Fruit fly (Drosophila melanogaster): Measurements from ENCODE around the gene CG33169.

CG33169 gene

dm6 chr3L:22886939-22887338 is 23.3 kb downstream of the CG33169 start (continued):
- TF ChIP-seq CG13424 (tag; optimal IDR thresholded peaks at IDR 0.05) (no peak), hth (optimal IDR thresholded peaks at IDR 0.05) (no peak), Side (GFP tag; optimal IDR thresholded peaks at IDR 0.05) (no peak), CG2202 (tag; optimal IDR thresholded peaks at IDR 0.05) (no peak), CG3838 (GFP tag; optimal IDR thresholded peaks at IDR 0.05) (no peak), CG33213 (GFP tag; optimal IDR thresholded peaks at IDR 0.05) (no peak), CG17385 (GFP tag; optimal IDR thresholded peaks at IDR 0.05) (no peak), Hsf (GFP tag; optimal IDR thresholded peaks at IDR 0.05) (no peak), trh (GFP tag; optimal IDR thresholded peaks at IDR 0.05) (no peak), ems (GFP tag; optimal IDR thresholded peaks at IDR 0.05) (no peak), CG18476 (GFP tag; optimal IDR thresholded peaks at IDR 0.05) (no peak), H2.0 (GFP tag; IDR thresholded peaks at IDR 0.05) (no peak), GATAe (GFP tag; conservative IDR thresholded peaks at IDR 0.05) (peak; percentile 60), mirr (GFP tag; optimal IDR thresholded peaks at IDR 0.05) (peak; percentile 35), CG11085 (GFP tag; IDR thresholded peaks at IDR 0.05) (no peak), sisA (GFP tag; IDR thresholded peaks at IDR 0.05) (no peak), grn (GFP tag; optimal IDR thresholded peaks at IDR 0.05) (peak; percentile 85), pho (GFP tag; optimal IDR thresholded peaks at IDR 0.05) (no peak), CG2712 (tag; optimal IDR thresholded peaks at IDR 0.05) (no peak), exex (tag; optimal IDR thresholded peaks at IDR 0.05) (peak; percentile 1), CG15479 (GFP tag; optimal IDR thresholded peaks at IDR 0.05) (peak; percentile 67), pum (GFP tag; optimal IDR thresholded peaks at IDR 0.05) (no peak), Lhr (GFP tag; optimal IDR thresholded peaks at IDR 0.05) (no peak), CG11398 (GFP tag; optimal IDR thresholded peaks at IDR 0.05) (no peak), Poxn (GFP tag; IDR thresholded peaks at IDR 0.05) (no peak), CG13624 (GFP tag; optimal IDR thresholded peaks at IDR 0.05) (no peak), CG9817 (tag; optimal IDR thresholded peaks at IDR 0.05) (no peak), CG12391 (tag; optimal IDR thresholded peaks at IDR 0.05) (no peak), CG17361 (GFP tag; IDR thresholded peaks at IDR 0.05) (no peak), emc (GFP tag; optimal IDR thresholded peaks at IDR 0.05) (no peak)

dm6 chr3L:22887677-22888076 is 24.0 kb downstream of the CG33169 start:
- no peak for TF ChIP-seq CG14441 (GFP tag; IDR thresholded peaks at IDR 0.05)
- TF ChIP-seq ken (GFP tag; IDR thresholded peaks at IDR 0.05), result no peak
- TF ChIP-seq HmgZ (tag; optimal IDR thresholded peaks at IDR 0.05), result no peak
- TF ChIP-seq BtbVII (GFP tag; optimal IDR thresholded peaks at IDR 0.05), result peak; percentile 16
- no peak for TF ChIP-seq CG1529 (GFP tag; optimal IDR thresholded peaks at IDR 0.05)
- 0 out of 2 replicates have a peak, but pooled peaks have one; percentile 20 for TF ChIP-seq CG31224 (GFP tag; IDR thresholded peaks at IDR 0.05)
- peak; percentile 66; the same call in 1 of the 3 replicates for TF ChIP-seq otp (GFP tag; IDR thresholded peaks at IDR 0.05)
- peak; percentile 16 for TF ChIP-seq sug (tag; optimal IDR thresholded peaks at IDR 0.05)
- no peak for TF ChIP-seq CG8924 (tag; optimal IDR thresholded peaks at IDR 0.05)
- no peak for TF ChIP-seq CG2120 (GFP tag; optimal IDR thresholded peaks at IDR 0.05)
- TF ChIP-seq exex (tag; optimal IDR thresholded peaks at IDR 0.05), result peak; percentile 27
- TF ChIP-seq CG11093 (GFP tag; IDR thresholded peaks at IDR 0.05), result no peak
- TF ChIP-seq CG16813 (GFP tag; IDR thresholded peaks at IDR 0.05; ENCODE audit: partially characterized antibody), result no peak
- TF ChIP-seq Rfx (GFP tag; IDR thresholded peaks at IDR 0.05), result no peak
- TF ChIP-seq CG42726 (GFP tag; IDR thresholded peaks at IDR 0.05; ENCODE audit: partially characterized antibody), result 0 out of 2 replicates have a peak, but pooled peaks have one; percentile 8
- TF ChIP-seq Dll (GFP tag; IDR thresholded peaks at IDR 0.05; ENCODE audit: partially characterized antibody), result no peak
- TF ChIP-seq CG17186 (GFP tag; optimal IDR thresholded peaks at IDR 0.05), result no peak
- no peak for TF ChIP-seq B-H1 (GFP tag; IDR thresholded peaks at IDR 0.05)
- peak; percentile 1 for TF ChIP-seq lab (GFP tag; optimal IDR thresholded peaks at IDR 0.05)
- no peak for TF ChIP-seq Max (GFP tag; optimal IDR thresholded peaks at IDR 0.05)
- 0 out of 3 replicates have a peak, but pooled peaks have one; percentile 22 for TF ChIP-seq ci (GFP tag; IDR thresholded peaks at IDR 0.05)
- TF ChIP-seq CG8281 (tag; optimal IDR thresholded peaks at IDR 0.05), result no peak
- no peak for TF ChIP-seq CG2199 (GFP tag; IDR thresholded peaks at IDR 0.05)
- no peak for TF ChIP-seq mirr (GFP tag; optimal IDR thresholded peaks at IDR 0.05)
- TF ChIP-seq toy (GFP tag; IDR thresholded peaks at IDR 0.05), result no peak
